Fruit fly (Drosophila melanogaster) whole organism, prepupa: ENCODE data around the gene CG33346.

Experiments used
- CG4318 ChIP-seq: fragments of 200-800 bp; sonication (Bioruptor generic); optimal IDR thresholded peaks from 3 replicates; lab custom pipeline; 2017; ENCODE audit warnings: missing biosample characterization, mild to moderate bottlenecking, missing genetic modification characterization
- Hr39 ChIP-seq: fragments of 200-800 bp; sonication (Bioruptor generic); optimal IDR thresholded peaks from 2 replicates; lab custom pipeline; 2016; ENCODE audit warnings: missing biosample characterization, missing genetic modification characterization

DNA sequence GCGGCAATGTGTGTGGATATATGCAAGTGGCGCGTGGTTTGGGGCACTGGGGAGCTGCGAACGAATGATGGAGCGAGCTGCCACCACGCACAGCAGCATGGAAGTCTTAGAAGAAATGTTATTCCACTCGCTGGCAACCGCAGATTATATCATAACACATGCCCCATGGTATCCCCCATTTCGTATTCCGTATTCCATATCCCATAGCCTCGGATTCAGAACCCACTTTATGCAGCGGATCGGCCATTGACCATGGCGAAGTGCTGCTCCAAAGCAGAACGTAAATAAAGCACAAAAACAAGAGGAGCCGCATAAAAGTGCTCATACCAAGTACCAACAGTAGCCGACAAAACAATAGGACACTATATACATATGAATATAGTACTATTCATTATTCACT lies 40.3 kb upstream of the CG33346 start:
- no peak for TF ChIP-seq Hr39 (GFP tag; lab: Kevin White, UChicago)
- no peak for TF ChIP-seq CG4318 (GFP tag; lab: Kevin White, UChicago)
